Worm (Caenorhabditis elegans) whole organism, L1 larva: ENCODE measurements around the gene F47B10.5.

Source experiments
- fkh-10 ChIP-seq: sonication (generic microtip); optimal IDR thresholded peaks from 2 replicates; lab custom pipeline; 2017; ENCODE audit warnings: missing biosample characterization, missing genetic modification reagents, missing genetic modification characterization
- mep-1 ChIP-seq: fragments of 150-350 bp; optimal IDR thresholded peaks from 2 replicates; lab custom pipeline; 2014; ENCODE audit warnings: missing biosample characterization, missing genetic modification characterization
- nhr-12 ChIP-seq: sonication (generic microtip); optimal IDR thresholded peaks from 2 replicates; lab custom pipeline; 2017; ENCODE audit warnings: missing biosample characterization, missing genetic modification characterization
- nhr-76 ChIP-seq: sonication (generic microtip); optimal IDR thresholded peaks from 2 replicates; lab custom pipeline; 2017; ENCODE audit warnings: missing biosample characterization, missing genetic modification characterization
- snpc-4 ChIP-seq: fragments of 150-350 bp; optimal IDR thresholded peaks from 2 replicates; lab custom pipeline; 2014; ENCODE audit warnings: missing biosample characterization, missing genetic modification characterization
- sptf-1 ChIP-seq: fragments of 150-350 bp; optimal IDR thresholded peaks from 2 replicates; lab custom pipeline; 2014; ENCODE audit warnings: missing biosample characterization, missing genetic modification characterization
- unc-98 ChIP-seq: fragments of 200-800 bp; sonication (Bioruptor generic); IDR thresholded peaks from 2 replicates; pipeline ENCODE4 v1.3.6; 2022; ENCODE audit warnings: missing genetic modification characterization, missing compliant biosample characterization

DNA sequence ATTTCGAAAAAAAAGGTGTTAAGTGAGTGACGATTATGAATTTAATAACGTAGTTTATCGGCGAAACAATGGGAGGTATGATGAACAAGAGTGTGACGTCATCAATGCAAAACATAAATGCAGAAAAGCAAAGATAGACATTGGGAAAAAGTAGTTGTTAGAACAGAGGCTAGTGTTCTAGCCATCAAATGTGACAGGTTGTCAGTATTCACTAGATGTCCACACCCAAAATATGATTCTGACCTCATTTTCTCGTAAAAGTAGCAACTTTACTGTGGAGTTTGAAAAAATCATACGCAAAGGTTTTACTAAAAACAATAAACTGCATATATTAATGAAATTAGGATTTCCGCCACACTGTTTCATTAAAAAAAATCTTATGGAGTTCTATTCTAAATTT is 39.2 kb downstream of the F47B10.5 start:
- no peak for TF ChIP-seq nhr-12
- TF ChIP-seq sptf-1 (tag; lab: Kevin White, UChicago) = no peak
- no peak for TF ChIP-seq unc-98 (GFP tag; lab: Robert Waterston, UW)
- no peak for TF ChIP-seq fkh-10 (GFP tag; lab: Kevin White, UChicago)
- no peak for TF ChIP-seq mep-1
- TF ChIP-seq snpc-4 = no peak
- TF ChIP-seq nhr-76 (tag; lab: Kevin White, UChicago) = no peak
